Fruit fly (Drosophila melanogaster) S2 (cell line): ENCODE measurements around the gene CG43694.

ENCODE experiments used
- CG8478 ChIP-seq: fragments of >200 bp; optimal IDR thresholded peaks from 2 replicates; lab custom pipeline; 2018
- CTCF ChIP-seq, 2 experiments: fragments of >200 bp; optimal IDR thresholded peaks; 2 replicates each; lab custom pipeline; 2018

DNA sequence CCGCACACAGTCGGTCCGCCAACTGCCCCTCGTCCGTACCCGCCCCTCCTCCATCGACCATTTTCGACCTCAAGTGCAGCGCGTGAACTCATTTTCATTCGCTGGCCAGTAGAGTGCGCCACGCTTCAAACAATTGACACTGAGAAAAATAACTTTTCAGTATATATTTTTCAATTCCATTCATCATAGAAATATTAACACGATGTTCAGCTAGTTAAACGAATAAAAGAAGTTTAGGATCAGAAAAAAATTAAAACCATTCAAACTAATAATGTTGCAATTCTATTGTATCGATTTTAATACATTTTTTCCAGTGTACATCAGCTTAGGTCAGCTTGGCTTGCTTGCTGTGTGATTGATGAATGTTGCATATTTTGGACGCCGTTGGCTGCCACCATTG, 38.9 kb downstream of the CG43694 start:
- no peak for TF ChIP-seq CTCF (optimal IDR thresholded peaks at IDR 0.05; lab: Kevin White, UChicago)
- TF ChIP-seq CG8478 = no peak
